Worm (Caenorhabditis elegans) whole organism, L4/young adult: ENCODE results near the gene C33H5.16.

Experiments used
- W03F9.2 ChIP-seq: fragments of 150-350 bp; optimal IDR thresholded peaks from 2 replicates; lab custom pipeline; 2014; ENCODE audit warnings: missing biosample characterization, missing genetic modification characterization
- dao-5 ChIP-seq: sonication (generic microtip); optimal IDR thresholded peaks from 2 replicates; lab custom pipeline; 2016; ENCODE audit warnings: missing genotype, missing genetic modification characterization, moderate library complexity, missing compliant biosample characterization
- him-1 ChIP-seq: sonication (generic microtip); optimal IDR thresholded peaks from 2 replicates; lab custom pipeline; 2016; ENCODE audit warnings: missing genotype, missing genetic modification reagents, missing genetic modification characterization, missing compliant biosample characterization

DNA sequence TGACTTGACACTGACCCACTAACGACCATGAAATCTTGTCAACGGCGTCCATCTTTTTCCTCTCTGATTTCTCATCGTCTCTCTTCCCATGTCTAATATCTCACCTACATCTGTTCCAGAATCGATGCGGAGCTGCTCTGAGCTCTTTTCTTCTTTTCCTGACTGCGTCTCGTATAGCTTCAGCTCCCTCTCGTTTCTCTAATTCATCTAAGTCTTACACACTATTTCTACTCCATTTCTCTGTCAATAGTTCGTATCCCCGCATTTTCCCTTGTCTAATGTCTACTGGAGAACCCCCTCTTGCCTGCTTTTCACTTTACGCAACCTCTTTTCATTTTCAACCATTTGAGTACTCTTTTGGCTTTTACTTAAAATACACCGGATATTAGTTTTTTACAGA, 14.7 kb upstream of the C33H5.16 start, which contains the start of gene ric-3:
- TF ChIP-seq dao-5 (tag; lab: Kevin White, UChicago) (no peak), him-1 (tag; lab: Kevin White, UChicago) (no peak), W03F9.2 (no peak)
